Fruit fly (Drosophila melanogaster) whole organism, embryonic: ENCODE results near the gene AOX1.

Experiments
- Antp ChIP-seq: fragments of 200-800 bp; sonication (Bioruptor generic); optimal IDR thresholded peaks from 3 replicates; lab custom pipeline; 2016; ENCODE audit warnings: missing biosample characterization, missing genetic modification characterization
- BtbVII ChIP-seq: fragments of 200-800 bp; sonication (Bioruptor generic); optimal IDR thresholded peaks from 3 replicates; lab custom pipeline; 2017; ENCODE audit warnings: missing biosample characterization, mild to moderate bottlenecking, missing genetic modification characterization
- CG12942 ChIP-seq: fragments of 200-800 bp; sonication (Bioruptor generic); optimal IDR thresholded peaks from 3 replicates; lab custom pipeline; 2016; ENCODE audit warnings: missing biosample characterization, missing genetic modification characterization
- CG13296 ChIP-seq: fragments of 200-800 bp; sonication (Bioruptor generic); optimal IDR thresholded peaks from 3 replicates; lab custom pipeline; 2018; ENCODE audit warnings: missing biosample characterization, mild to moderate bottlenecking, missing genetic modification characterization
- CG14860 ChIP-seq: fragments of 200-800 bp; sonication (Bioruptor generic); IDR thresholded peaks from 3 replicates; pipeline ENCODE4 v1.3.6; 2022; ENCODE audit warnings: missing biosample characterization, missing genetic modification characterization; ENCODE audit not compliant: partially characterized antibody
- CG17186 ChIP-seq: fragments of 200-800 bp; sonication (Bioruptor generic); optimal IDR thresholded peaks from 3 replicates; lab custom pipeline; 2017; ENCODE audit warnings: missing biosample characterization, missing genetic modification reagents, missing genetic modification characterization
- CG17829 ChIP-seq: fragments of 200-800 bp; optimal IDR thresholded peaks from 2 replicates; lab custom pipeline; 2019; ENCODE audit warnings: missing biosample characterization, mild to moderate bottlenecking, missing genetic modification characterization, moderate library complexity
- CG18764 ChIP-seq: fragments of 200-800 bp; sonication (Bioruptor generic); optimal IDR thresholded peaks from 3 replicates; lab custom pipeline; 2016; ENCODE audit warnings: missing biosample characterization, missing genetic modification characterization
- CG31224 ChIP-seq: fragments of 200-800 bp; sonication (Bioruptor generic); IDR thresholded peaks from 2 replicates; pipeline ENCODE4 v1.3.6; 2022; ENCODE audit warnings: missing biosample characterization, missing genetic modification characterization
- CG4707 ChIP-seq: fragments of 200-800 bp; sonication (Bioruptor generic); optimal IDR thresholded peaks from 2 replicates; lab custom pipeline; 2018; ENCODE audit warnings: missing biosample characterization, mild to moderate bottlenecking, missing genetic modification characterization, moderate library complexity
- CG7372 ChIP-seq: fragments of 200-800 bp; sonication (Bioruptor generic); IDR thresholded peaks from 2 replicates; pipeline ENCODE4 v1.3.6; 2022; ENCODE audit warnings: missing biosample characterization, missing genetic modification characterization
- CG9215 ChIP-seq: fragments of 200-800 bp; sonication (Bioruptor generic); IDR thresholded peaks from 2 replicates; pipeline ENCODE4 v1.3.6; 2022; ENCODE audit warnings: missing biosample characterization, missing genetic modification characterization
- CG9817 ChIP-seq: fragments of 200-800 bp; sonication (Bioruptor generic); optimal IDR thresholded peaks from 2 replicates; lab custom pipeline; 2018; ENCODE audit warnings: missing biosample characterization, mild to moderate bottlenecking, missing genetic modification characterization, moderate library complexity
- Dbx ChIP-seq: fragments of 200-800 bp; sonication (Bioruptor generic); IDR thresholded peaks from 3 replicates; pipeline ENCODE4 v1.3.6; 2022; ENCODE audit warnings: missing biosample characterization, missing genetic modification characterization
- Drgx ChIP-seq: fragments of 200-800 bp; sonication (Bioruptor generic); IDR thresholded peaks from 2 replicates; pipeline ENCODE4 v1.3.6; 2022; ENCODE audit warnings: missing biosample characterization, missing genetic modification characterization
- HLHmδ ChIP-seq: fragments of 200-800 bp; sonication (Bioruptor generic); optimal IDR thresholded peaks from 2 replicates; lab custom pipeline; 2018; ENCODE audit warnings: missing biosample characterization, mild to moderate bottlenecking, missing genetic modification characterization, moderate library complexity
- Hey ChIP-seq: fragments of 200-800 bp; sonication (Bioruptor generic); optimal IDR thresholded peaks from 3 replicates; lab custom pipeline; 2018; ENCODE audit warnings: missing biosample characterization, mild to moderate bottlenecking, missing genetic modification characterization
- Hr3 ChIP-seq: fragments of 200-800 bp; sonication (Bioruptor generic); optimal IDR thresholded peaks from 3 replicates; lab custom pipeline; 2016; ENCODE audit warnings: missing biosample characterization, missing genetic modification characterization
- Hr51 ChIP-seq, 2 experiments: fragments of 200-800 bp; sonication (Bioruptor generic); optimal IDR thresholded peaks; 2 replicates in 1 of 2; 3 replicates in 1 of 2; lab custom pipeline; 2016 to 2018; ENCODE audit warnings: missing biosample characterization in 2 of 2, missing genetic modification characterization in 2 of 2, mild to moderate bottlenecking in 1 of 2, moderate library complexity in 1 of 2
- MBD-R2 ChIP-seq: fragments of 200-800 bp; sonication (Bioruptor generic); IDR thresholded peaks from 2 replicates; pipeline ENCODE4 v1.3.6; 2022; ENCODE audit warnings: missing biosample characterization, missing genetic modification characterization
- Max ChIP-seq: fragments of 200-800 bp; sonication (Bioruptor generic); optimal IDR thresholded peaks from 2 replicates; lab custom pipeline; 2016; ENCODE audit warnings: missing biosample characterization, mild to moderate bottlenecking, missing genetic modification characterization
- Mes4 ChIP-seq: fragments of 200-800 bp; sonication (Bioruptor generic); optimal IDR thresholded peaks from 2 replicates; lab custom pipeline; 2016; ENCODE audit warnings: missing biosample characterization, missing genetic modification characterization
- Oli ChIP-seq: fragments of 200-800 bp; sonication (Bioruptor generic); optimal IDR thresholded peaks from 2 replicates; lab custom pipeline; 2018; ENCODE audit warnings: missing biosample characterization, mild to moderate bottlenecking, missing genetic modification characterization, moderate library complexity
- Opbp ChIP-seq: fragments of 200-800 bp; sonication (Bioruptor generic); IDR thresholded peaks from 3 replicates; pipeline ENCODE4 v1.3.6; 2022; ENCODE audit warnings: missing biosample characterization, missing genetic modification characterization; ENCODE audit not compliant: partially characterized antibody
- Optix ChIP-seq: fragments of 200-800 bp; sonication (Bioruptor generic); IDR thresholded peaks from 3 replicates; pipeline ENCODE4 v1.3.6; 2022; ENCODE audit warnings: missing biosample characterization, missing genetic modification characterization
- ab ChIP-seq: fragments of 200-800 bp; sonication (Bioruptor generic); optimal IDR thresholded peaks from 2 replicates; lab custom pipeline; 2016; ENCODE audit warnings: missing biosample characterization, missing genetic modification characterization
- abd-A ChIP-seq: fragments of 200-800 bp; sonication (Bioruptor generic); optimal IDR thresholded peaks from 3 replicates; lab custom pipeline; 2019; ENCODE audit warnings: missing biosample characterization, mild to moderate bottlenecking, missing genetic modification characterization, moderate library complexity
- caup ChIP-seq: fragments of 200-800 bp; sonication (Bioruptor generic); optimal IDR thresholded peaks from 3 replicates; lab custom pipeline; 2017; ENCODE audit warnings: missing biosample characterization, mild to moderate bottlenecking, missing genetic modification characterization, moderate library complexity; ENCODE audit not compliant: severe bottlenecking
- chinmo ChIP-seq: fragments of 200-800 bp; sonication (Bioruptor generic); IDR thresholded peaks from 4 replicates; pipeline ENCODE4 v1.3.6; 2022; ENCODE audit warnings: missing biosample characterization, missing genetic modification characterization; ENCODE audit not compliant: partially characterized antibody
- crol ChIP-seq: fragments of 200-800 bp; sonication (Bioruptor generic); IDR thresholded peaks from 2 replicates; pipeline ENCODE4 v1.3.6; 2022; ENCODE audit warnings: missing biosample characterization, missing genetic modification characterization
- danr ChIP-seq: fragments of 200-800 bp; sonication (Bioruptor generic); IDR thresholded peaks from 2 replicates; pipeline ENCODE4 v1.3.6; 2022; ENCODE audit warnings: missing biosample characterization, missing genetic modification characterization
- dati ChIP-seq: fragments of 200-800 bp; sonication (Bioruptor generic); IDR thresholded peaks from 2 replicates; pipeline ENCODE4 v1.3.6; 2022; ENCODE audit warnings: missing biosample characterization, missing genetic modification characterization
- dysf ChIP-seq: fragments of 200-800 bp; sonication (Bioruptor generic); IDR thresholded peaks from 3 replicates; pipeline ENCODE4 v1.3.6; 2022; ENCODE audit warnings: missing biosample characterization, missing genetic modification characterization
- fru ChIP-seq: fragments of >200 bp; optimal IDR thresholded peaks from 2 replicates; lab custom pipeline; 2017
- gsb-n ChIP-seq: fragments of 200-800 bp; sonication (Bioruptor generic); optimal IDR thresholded peaks from 3 replicates; lab custom pipeline; 2018; ENCODE audit warnings: missing biosample characterization, mild to moderate bottlenecking, missing genetic modification characterization
- kni ChIP-seq: fragments of 200-800 bp; sonication (Bioruptor generic); optimal IDR thresholded peaks from 3 replicates; lab custom pipeline; 2017; ENCODE audit warnings: mild to moderate bottlenecking, missing biosample characterization, missing genetic modification reagents, missing genetic modification characterization
- nerfin-1 ChIP-seq: fragments of 200-800 bp; sonication (Bioruptor generic); optimal IDR thresholded peaks from 3 replicates; lab custom pipeline; 2019; ENCODE audit warnings: missing biosample characterization, mild to moderate bottlenecking, missing genetic modification characterization, moderate library complexity
- nmo ChIP-seq: fragments of 200-800 bp; sonication (Bioruptor generic); optimal IDR thresholded peaks from 2 replicates; lab custom pipeline; 2018; ENCODE audit warnings: missing biosample characterization, mild to moderate bottlenecking, missing genetic modification characterization, moderate library complexity
- oc ChIP-seq: fragments of 200-800 bp; sonication (Bioruptor generic); optimal IDR thresholded peaks from 2 replicates; lab custom pipeline; 2018; ENCODE audit warnings: missing biosample characterization, mild to moderate bottlenecking, missing genetic modification characterization, moderate library complexity
- pros ChIP-seq: fragments of 200-800 bp; sonication (Bioruptor generic); optimal IDR thresholded peaks from 3 replicates; lab custom pipeline; 2019; ENCODE audit warnings: missing biosample characterization, mild to moderate bottlenecking, missing genetic modification characterization, moderate library complexity
- scrt ChIP-seq: fragments of 200-800 bp; sonication (Bioruptor generic); optimal IDR thresholded peaks from 2 replicates; lab custom pipeline; 2018; ENCODE audit warnings: missing biosample characterization, mild to moderate bottlenecking, missing genetic modification characterization, moderate library complexity
- sens-2 ChIP-seq: fragments of 200-800 bp; sonication (Bioruptor generic); IDR thresholded peaks from 2 replicates; pipeline ENCODE4 v1.3.6; 2022; ENCODE audit warnings: missing biosample characterization, missing genetic modification characterization
- tap ChIP-seq: fragments of 200-800 bp; optimal IDR thresholded peaks from 3 replicates; lab custom pipeline; 2019; ENCODE audit warnings: missing biosample characterization, mild to moderate bottlenecking, missing genetic modification characterization, moderate library complexity
- tio ChIP-seq: fragments of 200-800 bp; sonication (Bioruptor generic); optimal IDR thresholded peaks from 2 replicates; lab custom pipeline; 2017; ENCODE audit warnings: missing biosample characterization, missing genetic modification characterization, inconsistent platforms
- toy ChIP-seq: fragments of 200-800 bp; sonication (Bioruptor generic); IDR thresholded peaks from 2 replicates; pipeline ENCODE4 v1.3.6; 2022; ENCODE audit warnings: missing biosample characterization, missing genetic modification characterization

Gene AOX1

dm6 chr3R:15513208-15513607 is 23.9 kb downstream of the AOX1 start:
- TF ChIP-seq Hey (tag; lab: Kevin White, UChicago) (peak; percentile 71), Dbx (no peak), nerfin-1 (tag; lab: Kevin White, UChicago) (peak; percentile 41), BtbVII (GFP tag; lab: Kevin White, UChicago) (no peak), Drgx (GFP tag; lab: Robert Waterston, UW) (no peak), nmo (GFP tag; lab: Kevin White, UChicago) (no peak), Opbp (GFP tag; lab: Robert Waterston, UW) (no peak), danr (GFP tag; lab: Robert Waterston, UW) (no peak), CG9215 (no peak), Optix (GFP tag; lab: Robert Waterston, UW) (no peak), MBD-R2 (GFP tag; lab: Robert Waterston, UW) (no peak), crol (GFP tag; lab: Robert Waterston, UW) (0 out of 2 replicates have a peak, but pooled peaks have one; percentile 11), Antp (no peak), fru (no peak), dysf (GFP tag; lab: Robert Waterston, UW) (0 out of 3 replicates have a peak, but pooled peaks have one; percentile 20), dati (no peak), oc (tag; lab: Kevin White, UChicago) (peak; percentile 57), CG14860 (no peak), gsb-n (tag; lab: Kevin White, UChicago) (peak; percentile 76), Max (no peak), CG13296 (GFP tag; lab: Kevin White, UChicago) (no peak)
- TF ChIP-seq, all 482 proteins: peak for 6

- TF ChIP-seq kni (peak; percentile 24), Mes4 (GFP tag; lab: Kevin White, UChicago) (no peak), nerfin-1 (tag; lab: Kevin White, UChicago) (peak; percentile 44), scrt (GFP tag; lab: Kevin White, UChicago) (peak; percentile 54), tio (GFP tag; lab: Kevin White, UChicago) (no peak), abd-A (tag; lab: Kevin White, UChicago) (peak; percentile 57), pros (GFP tag; lab: Kevin White, UChicago) (peak; percentile 92), CG31224 (GFP tag; lab: Robert Waterston, UW) (no peak), Hr51 (GFP tag; optimal IDR thresholded peaks at IDR 0.05; lab: Kevin White, UChicago) (peak in 1 of 2 experiments; percentile 33), chinmo (GFP tag; lab: Robert Waterston, UW) (0 out of 4 replicates have a peak, but pooled peaks have one; percentile 24), CG12942 (GFP tag; lab: Kevin White, UChicago) (no peak)
Observed at dm6 chr3R:15512249-15512648, 24.8 kb downstream of the AOX1 start.

dm6 chr3R:15509817-15510216 is 27.3 kb downstream of the AOX1 start, which contains the start of gene CG44013:
TSS of gene CG44013 (minus strand) at chr3R:15509917.
- TF ChIP-seq HLHmδ (GFP tag; lab: Kevin White, UChicago) (no peak), CG4707 (GFP tag; lab: Kevin White, UChicago) (no peak), ab (GFP tag; lab: Kevin White, UChicago) (no peak), nmo (GFP tag; lab: Kevin White, UChicago) (no peak), CG9817 (no peak), Oli (no peak), toy (GFP tag; lab: Robert Waterston, UW) (no peak), CG17186 (GFP tag; lab: Kevin White, UChicago) (no peak), sens-2 (GFP tag; lab: Robert Waterston, UW) (no peak), caup (GFP tag; lab: Kevin White, UChicago) (no peak), Optix (GFP tag; lab: Robert Waterston, UW) (no peak), CG17829 (tag; lab: Kevin White, UChicago) (no peak), tap (no peak), CG7372 (GFP tag; lab: Robert Waterston, UW) (no peak), CG14860 (no peak), CG18764 (GFP tag; lab: Kevin White, UChicago) (no peak), Hr3 (no peak)
